Fruit fly (Drosophila melanogaster): Measurements from ENCODE around the gene sc.
A peak's percentile ranks its signal among the peaks of the same experiment; 100 is the strongest.

Gene sc

DNA sequence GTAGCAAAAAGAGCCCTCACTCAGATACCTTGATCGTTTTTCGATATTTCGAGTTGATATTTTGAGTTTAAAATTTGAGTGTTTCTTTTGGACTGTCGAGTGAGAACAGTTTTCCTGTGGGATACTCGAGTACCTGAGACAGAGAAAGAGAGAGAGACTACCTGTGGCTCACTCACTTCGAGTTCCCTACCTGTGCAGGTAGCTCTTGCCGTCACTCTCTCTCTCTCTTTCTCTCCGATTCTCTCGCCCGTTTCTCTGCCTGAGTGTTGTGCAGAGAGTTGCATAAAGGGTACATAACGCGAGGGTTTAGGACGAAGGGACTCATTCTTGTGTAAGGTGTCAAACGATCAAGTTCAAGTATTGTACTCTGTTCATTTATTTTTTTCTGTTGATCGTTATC lies at the start of gene sc:
Gene sc (plus strand): TSS at position 315 of the 400 bp plus-strand sequence.
- TF ChIP-seq CG17806 (tag; optimal IDR thresholded peaks at IDR 0.05) (no peak), CG13204 (GFP tag; optimal IDR thresholded peaks at IDR 0.05) (no peak), CG8159 (tag; optimal IDR thresholded peaks at IDR 0.05) (no peak)

- TF ChIP-seq EcR (GFP tag; optimal IDR thresholded peaks at IDR 0.05): no peak
- no peak for TF ChIP-seq CG32121 (GFP tag; IDR thresholded peaks at IDR 0.05)
- TF ChIP-seq CG12605 (GFP tag; IDR thresholded peaks at IDR 0.05): no peak
- no peak for TF ChIP-seq fd96Ca (GFP tag; IDR thresholded peaks at IDR 0.05)
- no peak for TF ChIP-seq CG17806 (tag; optimal IDR thresholded peaks at IDR 0.05)
- no peak for TF ChIP-seq gl (tag; optimal IDR thresholded peaks at IDR 0.05)
These were observed 45.6 kb upstream of the sc start, which contains the start of gene CG43181 for dm6 chrX:350266-350665. Gene CG43181, plus strand, starts transcription at chrX:350566.

DNA sequence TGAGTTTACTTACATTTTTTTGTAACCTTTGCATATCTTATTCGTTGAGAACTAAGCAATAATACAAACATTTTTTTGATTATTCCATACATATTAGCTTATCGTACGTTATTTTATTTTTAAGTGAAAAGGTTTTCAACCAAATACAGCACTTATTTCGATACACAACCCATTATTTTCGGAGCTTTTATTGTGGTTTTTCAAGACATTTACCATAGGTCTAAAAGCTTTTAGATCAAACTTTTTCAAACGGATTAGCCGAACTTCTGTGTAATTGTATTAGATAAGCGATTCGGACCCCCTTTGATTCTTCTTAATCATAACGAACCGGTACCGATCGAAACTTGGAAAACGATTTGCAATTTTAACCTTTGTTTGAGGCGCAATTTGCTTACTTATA lies 44.9 kb upstream of the sc start:
- TF ChIP-seq CG17806 (tag; optimal IDR thresholded peaks at IDR 0.05) (no peak), CG9948 (tag; optimal IDR thresholded peaks at IDR 0.05) (no peak), CG10348 (GFP tag; IDR thresholded peaks at IDR 0.05) (no peak), D1 (tag; optimal IDR thresholded peaks at IDR 0.05) (no peak), Pif1A (GFP tag; optimal IDR thresholded peaks at IDR 0.05) (no peak), CG34367 (tag; optimal IDR thresholded peaks at IDR 0.05) (no peak), Pif1B (GFP tag; optimal IDR thresholded peaks at IDR 0.05) (no peak), Ets98B (GFP tag; IDR thresholded peaks at IDR 0.05) (no peak)

DNA sequence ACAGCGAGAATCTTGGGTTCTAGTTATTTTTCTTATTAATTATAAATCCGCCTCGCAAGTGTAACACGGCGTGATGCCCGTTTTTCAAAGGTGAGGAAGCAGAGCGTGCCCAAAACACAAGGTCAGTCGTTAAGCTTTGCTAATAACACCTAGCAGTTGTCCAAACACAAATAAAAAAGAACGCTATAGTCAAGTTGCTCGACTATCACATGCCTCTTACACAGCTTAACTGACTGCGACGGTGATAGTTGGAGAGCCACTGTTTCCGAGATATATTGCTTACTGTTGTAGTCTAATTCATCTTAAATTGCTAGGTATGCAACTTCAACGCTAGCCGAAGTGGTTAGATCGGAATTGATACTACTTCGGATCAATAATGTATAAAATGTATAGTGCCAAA lies 44.3 kb upstream of the sc start:
- no peak for TF ChIP-seq Ets98B (GFP tag; IDR thresholded peaks at IDR 0.05)
- TF ChIP-seq CG14655 (GFP tag; optimal IDR thresholded peaks at IDR 0.05): no peak
- no peak for TF ChIP-seq CG15710 (tag; optimal IDR thresholded peaks at IDR 0.05)
- TF ChIP-seq fd96Ca (GFP tag; IDR thresholded peaks at IDR 0.05): no peak
- TF ChIP-seq CG9948 (tag; optimal IDR thresholded peaks at IDR 0.05): no peak
- no peak for TF ChIP-seq Snoo (tag; optimal IDR thresholded peaks at IDR 0.05)
- no peak for TF ChIP-seq CG10348 (GFP tag; IDR thresholded peaks at IDR 0.05)
- no peak for TF ChIP-seq gl (tag; optimal IDR thresholded peaks at IDR 0.05)

dm6 chrX:352767-353166 lies 43.1 kb upstream of the sc start, which contains the start of gene CG43182:
Gene CG43182, plus strand, starts transcription at chrX:353067.
- no peak for TF ChIP-seq EcR (GFP tag; optimal IDR thresholded peaks at IDR 0.05)
- TF ChIP-seq gl (tag; optimal IDR thresholded peaks at IDR 0.05): no peak
- TF ChIP-seq CG13204 (GFP tag; optimal IDR thresholded peaks at IDR 0.05): no peak
- TF ChIP-seq CG17806 (tag; optimal IDR thresholded peaks at IDR 0.05): no peak

dm6 chrX:353929-354515 lies 41.8 kb upstream of the sc start:
- TF ChIP-seq CG9948 (tag; optimal IDR thresholded peaks at IDR 0.05) (no peak), Ets98B (GFP tag; IDR thresholded peaks at IDR 0.05) (peak; percentile 39; the same call in 1 of the 2 replicates), CG17806 (tag; optimal IDR thresholded peaks at IDR 0.05) (no peak), CG4496 (GFP tag; IDR thresholded peaks at IDR 0.05) (peak; percentile 64), rn (GFP tag; IDR thresholded peaks at IDR 0.05) (no peak), fd96Ca (GFP tag; IDR thresholded peaks at IDR 0.05) (peak; percentile 52; the same call in 1 of the 3 replicates)

- 0 out of 2 replicates have a peak, but pooled peaks have one; percentile 3 for TF ChIP-seq rn (GFP tag; IDR thresholded peaks at IDR 0.05)
- TF ChIP-seq Pif1B (GFP tag; optimal IDR thresholded peaks at IDR 0.05): no peak
These were observed 39.6 kb upstream of the sc start, which contains the start of gene y for dm6 chrX:356232-356631. Gene y, plus strand, starts transcription at chrX:356509.

- TF ChIP-seq CG12605 (GFP tag; IDR thresholded peaks at IDR 0.05): peak; percentile 67; the same call in 1 of the 2 replicates
- peak; percentile 63 for TF ChIP-seq Snoo (tag; optimal IDR thresholded peaks at IDR 0.05)
- TF ChIP-seq D1 (tag; optimal IDR thresholded peaks at IDR 0.05): peak; percentile 72
- TF ChIP-seq CG10348 (GFP tag; IDR thresholded peaks at IDR 0.05): no peak
- peak; percentile 26 for TF ChIP-seq EcR (GFP tag; optimal IDR thresholded peaks at IDR 0.05)
- TF ChIP-seq fd96Ca (GFP tag; IDR thresholded peaks at IDR 0.05): peak; percentile 71
- peak; percentile 90 for TF ChIP-seq CG4496 (GFP tag; IDR thresholded peaks at IDR 0.05)
- peak; percentile 81 for TF ChIP-seq CG14655 (GFP tag; optimal IDR thresholded peaks at IDR 0.05)
- peak; percentile 74 for TF ChIP-seq CG17806 (tag; optimal IDR thresholded peaks at IDR 0.05)
- TF ChIP-seq rn (GFP tag; IDR thresholded peaks at IDR 0.05): peak; percentile 87
- TF ChIP-seq Pif1B (GFP tag; optimal IDR thresholded peaks at IDR 0.05): no peak
- peak; percentile 42; the same call in 1 of the 2 replicates for TF ChIP-seq CG32121 (GFP tag; IDR thresholded peaks at IDR 0.05)
- peak; percentile 74 for TF ChIP-seq CG9948 (tag; optimal IDR thresholded peaks at IDR 0.05)
- peak; percentile 58 for TF ChIP-seq CG8301 (tag; optimal IDR thresholded peaks at IDR 0.05)
- TF ChIP-seq CG15710 (tag; optimal IDR thresholded peaks at IDR 0.05): peak; percentile 78
- TF ChIP-seq gl (tag; optimal IDR thresholded peaks at IDR 0.05): peak; percentile 86
- TF ChIP-seq Ets98B (GFP tag; IDR thresholded peaks at IDR 0.05): no peak; the same call in 1 of the 2 replicates
- TF ChIP-seq Pif1A (GFP tag; optimal IDR thresholded peaks at IDR 0.05): peak; percentile 28
- TF ChIP-seq CG8159 (tag; optimal IDR thresholded peaks at IDR 0.05): peak; percentile 60
- TF ChIP-seq CG34367 (tag; optimal IDR thresholded peaks at IDR 0.05): peak; percentile 91
- no peak for TF ChIP-seq CG13204 (GFP tag; optimal IDR thresholded peaks at IDR 0.05)
These were observed 34.4 kb upstream of the sc start for dm6 chrX:361418-361817.

Data from whole organism, pupa.